Fruit fly (Drosophila melanogaster): ENCODE data around the gene CG5447.
A peak's percentile ranks its signal among the peaks of the same experiment; 100 is the strongest.

The CG5447 gene

DNA sequence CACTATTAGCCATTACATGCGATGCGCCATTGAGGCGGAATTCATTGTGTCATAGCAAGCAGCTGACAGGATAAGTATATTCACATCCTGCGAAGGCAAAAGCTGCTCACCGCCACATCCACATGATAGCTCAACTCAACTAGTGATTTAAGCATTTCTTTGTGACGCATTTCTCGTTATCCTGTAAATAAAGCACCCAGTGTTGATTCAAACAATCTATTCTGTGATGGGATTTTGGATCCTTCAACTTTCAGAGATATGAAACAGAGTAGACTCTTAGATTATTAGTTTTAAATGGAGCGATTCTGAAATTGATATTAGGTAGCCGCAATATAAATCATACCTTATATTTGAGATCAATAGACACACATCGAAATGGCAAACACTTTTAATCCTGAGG, 3.6 kb upstream of the CG5447 start, which contains the start of gene Hex-t1:
Hex-t1 (plus strand) TSS at position 301 of the 400 bp plus-strand sequence.
- no peak for TF ChIP-seq noc (tag; optimal IDR thresholded peaks at IDR 0.05)

DNA sequence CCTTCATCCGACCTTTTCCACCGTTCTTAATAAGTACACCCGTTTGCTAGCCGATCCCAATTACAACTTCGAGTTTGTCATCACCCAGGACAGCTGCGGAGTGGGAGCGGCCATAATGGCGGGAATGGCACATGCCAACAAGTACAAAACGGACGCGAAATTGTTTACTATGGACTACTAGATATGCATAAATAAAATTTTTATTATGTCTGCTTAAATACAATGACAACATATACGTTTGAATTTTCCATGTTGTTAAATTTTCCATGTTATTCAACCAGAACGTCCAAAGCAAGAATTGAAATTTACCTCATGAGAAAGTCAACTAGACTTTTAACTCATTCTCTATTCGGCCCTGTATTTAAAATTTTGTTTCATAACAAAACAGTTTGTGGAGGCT, 2.0 kb upstream of the CG5447 start, which contains the start of gene Hex-t2:
Hex-t2 (plus strand) TSS at position 301 of the 400 bp plus-strand sequence.
- no peak for TF ChIP-seq noc (tag; optimal IDR thresholded peaks at IDR 0.05)

DNA sequence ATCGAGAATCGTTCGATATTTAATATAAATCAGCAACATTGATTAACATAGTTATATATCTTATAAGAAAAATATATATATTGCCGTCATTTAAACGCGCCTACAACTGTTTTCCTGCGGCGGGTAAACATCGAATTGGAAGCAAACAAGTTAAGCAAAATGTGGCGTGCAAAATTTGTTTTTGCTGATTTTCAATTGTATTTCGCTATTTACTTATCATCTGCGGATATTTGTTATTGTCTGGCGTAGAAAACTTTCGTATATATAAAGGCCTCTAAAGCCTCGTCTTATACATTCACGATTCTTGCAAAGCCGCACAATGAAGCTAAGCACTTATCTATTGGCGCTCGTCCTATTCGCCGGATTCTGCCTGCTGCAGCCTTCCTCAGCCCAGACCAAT, 2.2 kb downstream of the CG5447 start, which contains the start of gene CG43117:
CG43117 (plus strand) TSS at position 301 of the 400 bp plus-strand sequence.
- TF ChIP-seq noc (tag; optimal IDR thresholded peaks at IDR 0.05) = no peak

DNA sequence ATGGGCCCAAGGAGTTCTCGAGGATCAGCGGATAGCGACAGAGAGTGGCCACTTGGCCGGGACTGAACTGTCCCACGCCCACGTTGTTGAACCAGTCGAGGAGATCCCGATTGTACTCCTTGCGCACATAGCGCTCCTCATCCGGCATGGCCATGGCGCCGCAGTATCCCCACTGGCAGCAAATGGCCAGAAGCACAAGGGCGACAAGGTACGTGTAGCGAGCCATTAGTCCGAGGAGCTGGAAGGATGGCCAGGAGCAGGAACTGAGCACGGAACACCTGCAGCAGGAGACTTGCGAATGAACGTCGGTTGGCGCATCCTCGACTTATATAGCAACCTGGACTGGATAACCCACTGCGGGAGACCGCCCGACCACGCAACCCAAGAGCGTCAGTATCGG, 3.5 kb downstream of the CG5447 start, which contains the start of gene Pdf:
Pdf (minus strand) TSS at position 304 of the 400 bp plus-strand sequence.
- no peak for TF ChIP-seq noc (tag; optimal IDR thresholded peaks at IDR 0.05)

DNA sequence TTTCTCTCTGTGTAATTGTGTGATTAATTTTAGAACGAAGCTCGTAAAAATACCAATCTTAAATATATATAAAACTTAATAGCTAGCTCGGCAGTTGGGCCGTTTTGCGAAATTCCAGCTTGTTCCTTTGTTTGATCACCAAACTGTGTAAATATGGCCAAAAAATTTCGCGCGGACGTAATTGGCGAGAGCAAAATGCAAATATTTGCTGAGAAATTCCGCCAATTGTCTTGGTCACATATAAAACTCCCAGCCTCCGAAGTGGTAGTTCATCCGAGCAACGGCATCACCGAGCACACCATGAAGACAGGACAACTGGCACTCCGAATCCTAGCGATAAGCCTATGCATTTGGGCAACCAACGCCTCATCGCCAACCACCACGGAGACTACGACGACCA, 4.2 kb downstream of the CG5447 start, which contains the start of gene CG14237:
CG14237 (plus strand) TSS at position 301 of the 400 bp plus-strand sequence.
- TF ChIP-seq noc (tag; optimal IDR thresholded peaks at IDR 0.05) = no peak

DNA sequence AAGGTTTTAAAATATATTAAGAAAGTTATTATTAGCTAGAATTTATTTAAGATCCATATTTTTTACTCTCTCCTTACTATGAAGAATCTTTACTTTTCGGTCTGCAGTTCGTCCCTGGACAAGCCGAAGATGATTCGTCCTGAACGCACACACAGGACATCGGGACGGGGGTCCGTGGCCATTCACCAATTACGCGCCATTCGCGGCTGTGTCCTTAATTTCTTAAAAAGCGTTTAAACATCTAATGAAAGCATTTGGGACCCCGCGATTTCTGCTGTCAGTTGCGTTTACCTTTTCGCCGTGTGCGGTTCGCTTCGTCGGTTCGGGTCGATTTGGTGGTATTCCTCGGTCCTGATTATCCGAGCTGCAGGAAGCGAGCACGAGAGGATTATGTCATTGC, 5.6 kb downstream of the CG5447 start, which contains the start of gene CG14238:
CG14238 (plus strand) TSS at position 301 of the 400 bp plus-strand sequence.
- TF ChIP-seq noc (tag; optimal IDR thresholded peaks at IDR 0.05) = no peak

DNA sequence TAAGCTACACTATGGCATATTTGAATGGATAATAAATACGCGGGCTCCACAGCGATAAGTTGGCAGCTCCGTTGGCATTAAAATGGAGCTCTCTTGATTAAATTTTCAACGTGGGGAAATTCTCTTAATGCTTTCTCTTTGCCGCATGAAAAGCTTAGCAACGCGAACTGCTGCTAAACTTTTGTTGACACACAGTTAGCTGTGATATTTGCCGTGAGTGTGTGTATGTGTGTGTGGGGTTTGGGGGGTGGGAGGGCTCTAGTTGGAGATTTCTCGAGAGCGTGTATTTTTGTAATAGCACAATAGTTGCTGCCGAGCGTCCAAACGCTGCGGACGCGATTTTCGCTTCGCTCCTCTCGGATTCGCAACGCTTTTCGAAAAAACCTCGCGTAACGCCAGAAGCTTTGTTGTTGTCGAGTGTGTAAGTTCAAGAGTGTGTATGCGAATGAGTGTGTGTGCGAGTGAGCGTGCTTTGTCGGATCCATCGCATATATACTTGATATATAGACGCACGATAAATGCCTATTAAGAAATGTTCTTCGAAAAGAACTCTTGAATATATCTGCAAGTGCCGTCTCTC, 9.0 kb downstream of the CG5447 start, which contains the start of gene CG5455:
CG5455 (plus strand) TSS at position 302 of the 580 bp plus-strand sequence.
- TF ChIP-seq noc (tag; optimal IDR thresholded peaks at IDR 0.05) = peak; percentile 64

DNA sequence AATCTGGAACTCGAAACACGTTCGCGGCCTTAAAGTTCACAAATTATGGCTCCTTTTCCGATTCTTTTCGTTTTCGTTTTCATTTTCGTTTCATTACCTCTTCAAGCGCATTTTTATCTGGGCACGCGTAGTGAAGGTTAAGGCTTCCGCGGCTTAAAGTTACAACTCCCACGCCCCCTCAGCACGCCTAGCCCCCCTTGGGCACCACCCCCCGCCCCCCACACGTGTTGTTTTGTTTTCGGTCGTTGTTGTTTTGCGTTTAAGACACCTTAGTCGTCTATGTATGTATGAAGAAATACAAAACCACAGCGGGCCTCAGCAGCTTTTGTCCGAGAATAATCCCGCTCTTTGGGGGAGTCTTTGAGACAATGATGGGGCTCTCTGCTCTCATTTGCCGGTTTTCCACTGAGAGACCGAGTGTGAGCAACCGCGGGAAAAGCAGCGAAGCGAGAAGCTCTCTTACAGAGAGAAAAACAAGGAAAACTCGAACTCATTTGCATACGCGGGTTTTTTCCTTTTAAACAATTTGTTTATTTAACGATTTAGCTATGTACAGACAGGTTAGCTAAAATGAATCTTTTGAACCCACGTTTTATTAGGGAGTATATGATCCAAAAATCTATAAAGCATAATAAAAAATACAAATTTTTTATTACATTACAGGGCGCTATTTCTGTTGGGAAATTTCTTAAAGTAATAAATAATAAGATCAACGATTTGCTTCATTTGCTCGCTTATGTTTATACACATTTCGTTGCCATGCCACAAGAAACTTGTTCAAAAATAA, 10.0 kb downstream of the CG5447 start:
- TF ChIP-seq noc (tag; optimal IDR thresholded peaks at IDR 0.05) = no peak

DNA sequence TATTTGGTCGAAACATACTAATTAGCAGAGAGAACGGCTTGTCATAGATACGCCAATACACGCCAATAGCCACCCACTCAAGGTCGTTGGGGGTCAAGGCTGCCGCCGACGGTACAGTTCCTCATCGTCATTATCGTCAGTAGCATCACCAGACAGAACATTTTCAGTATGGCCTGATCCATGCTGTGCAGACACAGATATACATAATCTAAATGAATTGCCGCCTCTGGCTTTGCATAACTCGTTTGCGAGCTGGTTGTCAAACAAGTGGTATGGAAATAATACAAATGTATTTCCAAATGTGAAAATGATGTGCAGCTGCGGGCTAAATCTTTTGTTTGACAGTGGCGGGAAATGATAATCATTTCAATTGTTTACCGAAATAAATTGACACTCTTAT, 10.8 kb downstream of the CG5447 start:
- no peak for TF ChIP-seq noc (tag; optimal IDR thresholded peaks at IDR 0.05)

DNA sequence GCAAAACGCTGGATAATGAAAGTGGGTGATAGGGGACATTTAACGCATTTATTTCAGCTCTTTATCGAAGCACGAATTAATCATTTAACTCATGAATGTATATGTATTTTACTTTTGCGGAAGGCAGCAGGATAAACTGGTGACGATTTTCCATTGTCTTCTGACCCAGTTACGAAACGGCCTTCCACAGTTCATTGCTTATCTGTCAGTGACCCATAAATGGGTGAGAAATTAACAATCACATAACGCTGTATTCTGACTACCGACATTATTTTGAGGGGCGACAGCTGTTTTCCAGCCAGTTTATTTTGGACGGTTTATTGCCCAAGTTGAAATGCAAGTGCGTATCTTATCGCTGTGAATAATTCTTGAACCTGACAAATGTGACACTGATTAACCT, 11.2 kb downstream of the CG5447 start:
- no peak for TF ChIP-seq noc (tag; optimal IDR thresholded peaks at IDR 0.05)

DNA sequence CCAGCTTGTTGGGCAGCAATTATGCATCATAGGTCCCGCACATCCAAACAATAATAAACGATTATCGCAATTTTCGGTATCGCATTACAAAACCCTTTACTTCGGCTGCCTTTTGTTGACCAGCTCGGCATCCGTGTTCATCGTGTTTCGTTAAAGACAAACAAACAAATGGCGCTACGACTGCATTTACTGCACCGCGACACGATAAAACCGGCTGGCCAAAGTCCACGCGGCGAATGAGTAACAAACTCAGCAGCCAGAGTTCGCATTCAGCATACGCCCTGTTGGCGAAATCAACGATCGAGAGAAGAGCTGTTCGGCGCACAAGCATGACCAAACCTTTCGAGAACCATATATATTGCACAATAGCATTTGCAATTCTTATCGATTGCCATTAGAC, 12.0 kb downstream of the CG5447 start:
- TF ChIP-seq noc (tag; optimal IDR thresholded peaks at IDR 0.05) = no peak

DNA sequence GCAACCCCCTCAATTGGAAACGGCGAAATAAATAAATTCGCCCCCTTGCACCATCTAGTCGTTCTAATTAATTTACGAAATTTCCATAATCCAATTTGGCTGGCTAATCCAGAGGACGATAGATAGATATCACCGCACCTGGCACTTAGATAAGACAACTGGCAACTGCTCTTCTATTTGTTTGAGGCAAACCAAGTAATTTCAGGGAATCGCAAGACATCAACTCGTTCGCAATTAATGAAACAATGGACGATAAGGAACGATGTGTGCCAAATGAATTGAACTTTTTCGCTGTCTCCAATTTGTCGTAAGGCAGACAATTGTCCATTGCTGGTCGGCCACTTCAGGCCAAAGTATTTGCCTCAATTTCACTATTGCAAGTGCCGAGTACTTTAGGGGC, 12.8 kb downstream of the CG5447 start:
- TF ChIP-seq noc (tag; optimal IDR thresholded peaks at IDR 0.05) = no peak

DNA sequence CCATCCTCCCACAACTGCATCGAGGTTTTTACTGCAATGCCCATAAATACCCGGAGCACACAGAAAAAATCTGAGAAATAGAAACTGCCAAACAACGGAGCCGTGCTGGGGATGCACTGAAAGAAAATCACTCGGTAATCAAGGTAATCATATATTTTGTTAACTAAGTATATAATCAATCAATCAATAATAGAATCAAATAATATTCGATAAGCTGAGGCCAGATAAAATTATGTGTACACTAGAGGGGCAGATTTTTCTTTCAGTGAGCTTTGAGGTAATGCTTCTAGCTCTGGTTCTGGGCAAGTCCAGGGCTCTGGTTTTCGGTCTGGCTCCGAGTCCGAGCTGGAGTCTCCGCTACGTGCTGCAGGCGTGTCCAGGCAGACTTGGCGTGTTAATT, 25.7 kb downstream of the CG5447 start:
- no peak for TF ChIP-seq noc (tag; optimal IDR thresholded peaks at IDR 0.05)

DNA sequence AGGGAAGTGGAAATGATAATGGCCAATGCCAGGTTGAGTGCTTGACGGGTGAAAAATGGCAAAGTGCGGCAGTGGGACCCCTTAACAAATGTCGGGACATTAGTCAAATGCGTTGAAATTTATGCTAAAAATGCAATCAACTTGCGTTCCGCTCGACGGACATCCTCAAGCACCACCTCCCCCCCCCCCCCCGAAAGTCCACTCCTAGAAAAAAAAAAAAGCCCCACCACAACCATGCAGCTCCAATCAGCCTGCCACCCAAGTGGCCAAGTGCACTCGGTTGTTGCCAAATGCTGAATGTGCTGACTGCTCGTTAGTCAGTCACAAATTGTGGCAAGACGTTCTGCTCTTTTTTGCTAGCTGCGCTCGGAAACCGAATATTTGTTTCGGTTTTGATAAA, 26.3 kb downstream of the CG5447 start:
- no peak for TF ChIP-seq noc (tag; optimal IDR thresholded peaks at IDR 0.05)

DNA sequence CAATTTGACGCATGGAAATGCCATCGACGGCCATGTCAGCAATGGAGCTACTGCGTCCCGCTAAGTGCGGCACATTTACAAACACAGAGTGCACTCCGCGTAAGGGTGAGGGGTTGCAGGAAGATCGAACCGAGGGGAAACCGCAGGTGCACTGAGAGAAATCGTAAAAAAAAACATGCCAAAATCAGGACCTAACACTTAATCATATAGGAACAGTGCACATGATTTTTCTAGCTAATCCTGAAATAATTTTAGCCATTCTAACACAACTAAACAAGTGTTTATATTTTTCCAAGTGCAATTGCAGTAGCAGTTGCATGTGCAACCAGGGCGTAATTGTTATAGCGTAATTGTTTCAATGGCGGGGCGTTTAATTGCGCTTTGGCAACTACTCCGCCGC, 26.9 kb downstream of the CG5447 start:
- TF ChIP-seq noc (tag; optimal IDR thresholded peaks at IDR 0.05) = no peak

DNA sequence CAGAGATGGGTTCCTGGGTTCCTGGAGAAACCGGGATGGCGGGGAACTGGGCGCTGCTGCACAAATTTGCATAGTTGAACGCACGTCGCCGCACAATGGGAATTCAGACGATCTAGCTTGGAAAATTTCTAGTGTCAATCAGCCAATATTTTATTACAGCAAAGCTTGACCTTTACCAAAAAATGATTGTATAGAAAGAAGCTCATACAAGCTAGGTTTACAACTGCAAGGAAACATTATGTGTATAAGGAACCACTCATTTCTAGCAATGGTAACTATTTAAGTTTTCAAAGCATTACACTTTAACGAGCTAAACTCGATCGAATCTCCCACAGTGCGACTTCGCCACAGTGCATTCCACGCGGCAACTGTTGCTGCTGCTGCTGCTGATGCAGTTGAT, 28.0 kb downstream of the CG5447 start:
- no peak for TF ChIP-seq noc (tag; optimal IDR thresholded peaks at IDR 0.05)

DNA sequence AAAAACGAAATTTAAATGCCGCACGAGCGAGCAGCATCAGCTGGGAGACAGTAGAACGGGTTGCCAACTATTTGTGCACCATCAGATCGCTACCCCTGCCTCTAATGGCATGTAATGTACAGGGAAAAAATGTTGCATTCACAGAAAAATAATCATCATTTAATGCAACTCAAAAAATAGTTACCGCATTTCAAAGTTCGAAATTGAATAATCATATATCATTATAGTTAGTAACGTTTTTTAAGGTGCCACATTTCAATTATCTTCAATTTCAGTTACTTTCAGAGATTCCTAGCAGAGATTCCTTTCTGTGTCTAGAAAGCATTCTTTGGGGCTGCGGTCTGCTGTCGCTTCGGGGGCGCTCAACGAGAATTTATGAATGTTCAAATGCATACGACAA, 28.9 kb downstream of the CG5447 start:
- no peak for TF ChIP-seq noc (tag; optimal IDR thresholded peaks at IDR 0.05)

Data from whole organism, larva.